Worm (Caenorhabditis elegans): ENCODE results near the gene Y7A9D.1.

Gene Y7A9D.1

DNA sequence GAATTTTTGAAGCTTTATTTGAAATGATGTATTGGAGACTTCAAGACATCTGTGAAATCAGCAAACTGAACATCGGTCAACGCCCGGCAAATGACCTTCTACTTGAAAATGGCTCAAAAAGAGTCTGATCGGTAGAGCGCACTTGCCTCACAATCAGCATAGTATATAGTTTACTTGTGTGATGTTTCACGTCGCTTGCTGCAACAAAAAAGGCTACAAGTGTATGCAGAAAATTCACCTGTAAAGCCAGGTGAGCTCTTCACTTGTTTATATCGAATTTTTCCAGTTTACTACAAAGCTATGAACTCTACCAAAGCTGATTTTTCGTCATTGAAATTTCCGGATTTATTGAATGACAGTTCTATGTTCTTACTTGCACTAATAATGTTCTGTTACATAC lies 49.4 kb downstream of the Y7A9D.1 start, which contains the start of gene srz-71:
Gene srz-71 (plus strand): TSS at position 301 of the 400 bp plus-strand sequence.
- no peak for TF ChIP-seq ceh-48 (tag; optimal IDR thresholded peaks at IDR 0.05)
- no peak for TF ChIP-seq K09A11.1 (tag; optimal IDR thresholded peaks at IDR 0.05; ENCODE audit: insufficient read depth)
- no peak for TF ChIP-seq pqm-1 (tag; optimal IDR thresholded peaks at IDR 0.05)
- no peak for TF ChIP-seq elt-2 (tag; optimal IDR thresholded peaks at IDR 0.05)
- no peak for TF ChIP-seq ztf-16 (tag; optimal IDR thresholded peaks at IDR 0.05)
- no peak for TF ChIP-seq ttx-3 (tag; optimal IDR thresholded peaks at IDR 0.05)
- no peak for TF ChIP-seq ref-2 (tag; optimal IDR thresholded peaks at IDR 0.05)
- TF ChIP-seq ceh-18 (tag; optimal IDR thresholded peaks at IDR 0.05) = no peak
- no peak for TF ChIP-seq hlh-6 (tag; optimal IDR thresholded peaks at IDR 0.05)
- no peak for TF ChIP-seq odd-2 (tag; optimal IDR thresholded peaks at IDR 0.05)
- TF ChIP-seq ceh-19 (GFP tag; optimal IDR thresholded peaks at IDR 0.05) = no peak
- no peak for TF ChIP-seq syd-9 (tag; optimal IDR thresholded peaks at IDR 0.05)
- no peak for TF ChIP-seq nhr-11 (tag; optimal IDR thresholded peaks at IDR 0.05)
- TF ChIP-seq ceh-6 (GFP tag; optimal IDR thresholded peaks at IDR 0.05) = no peak
- TF ChIP-seq tbx-2 (tag; optimal IDR thresholded peaks at IDR 0.05) = no peak
